Worm (Caenorhabditis elegans) whole organism, midembryonic: Measurements from ENCODE around the gene unc-30.

ENCODE experiments used
- T22C8.4 ChIP-seq: fragments of 200-800 bp; sonication (Bioruptor generic); IDR thresholded peaks from 2 replicates; pipeline ENCODE4 v1.3.6; 2022; ENCODE audit warnings: missing genetic modification characterization, missing compliant biosample characterization
- cog-1 ChIP-seq: sonication (generic microtip); optimal IDR thresholded peaks from 2 replicates; lab custom pipeline; 2016; ENCODE audit warnings: missing genetic modification characterization, missing compliant biosample characterization
- flt-1 ChIP-seq: fragments of 200-800 bp; sonication (Bioruptor generic); IDR thresholded peaks from 2 replicates; pipeline ENCODE4 v1.3.6; 2022; ENCODE audit warnings: missing genetic modification characterization, missing compliant biosample characterization
- klf-2 ChIP-seq: fragments of 200-800 bp; sonication (Bioruptor generic); conservative IDR thresholded peaks from 2 replicates; pipeline ENCODE4 v1.3.6; 2022; ENCODE audit warnings: missing genetic modification reagents, missing genetic modification characterization, missing compliant biosample characterization
- med-1 ChIP-seq: sonication (generic microtip); optimal IDR thresholded peaks from 2 replicates; lab custom pipeline; 2017; ENCODE audit warnings: missing genetic modification characterization, mild to moderate bottlenecking, missing compliant biosample characterization, antibody characterized with exemption, missing genetic modification reagents; ENCODE audit not compliant: insufficient read depth
- ref-1 ChIP-seq: fragments of 200-800 bp; sonication (Bioruptor generic); conservative IDR thresholded peaks from 2 replicates; pipeline ENCODE4 v1.3.6; 2022; ENCODE audit warnings: missing genetic modification reagents, missing genetic modification characterization, missing compliant biosample characterization
- tab-1 ChIP-seq: fragments of 200-800 bp; sonication (Bioruptor generic); IDR thresholded peaks from 2 replicates; pipeline ENCODE4 v1.3.6; 2022; ENCODE audit warnings: missing genetic modification characterization, missing compliant biosample characterization
- ztf-23 ChIP-seq: fragments of 200-800 bp; sonication (Bioruptor generic); IDR thresholded peaks from 2 replicates; pipeline ENCODE4 v1.3.6; 2022; ENCODE audit warnings: missing genetic modification reagents, missing genetic modification characterization, missing compliant biosample characterization
- ztf-29 ChIP-seq: fragments of 200-800 bp; sonication (Bioruptor generic); IDR thresholded peaks from 2 replicates; pipeline ENCODE4 v1.3.6; 2022; ENCODE audit warnings: missing genetic modification reagents, missing genetic modification characterization, missing compliant biosample characterization

unc-30 gene

DNA sequence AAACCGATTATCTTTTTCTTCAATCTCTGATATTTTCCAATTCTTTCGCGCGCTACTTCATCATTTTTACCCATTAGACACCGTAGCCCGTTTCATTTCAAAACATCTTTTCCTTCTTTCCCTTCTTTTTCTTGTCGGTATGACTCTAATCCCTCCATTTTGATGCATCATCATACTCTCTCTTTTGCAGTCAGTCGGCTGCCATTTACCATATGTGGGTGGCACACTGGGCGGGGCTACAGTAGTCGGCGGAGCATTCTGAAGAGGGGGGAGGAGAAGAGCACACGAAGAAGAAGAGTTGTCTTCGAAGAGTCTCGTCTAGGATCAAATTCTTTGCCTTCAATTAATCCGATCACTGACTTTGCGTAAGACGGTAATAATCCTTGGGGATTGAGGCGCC, at the start of gene unc-30:
Gene unc-30 (plus strand): TSS at position 184 of the 400 bp plus-strand sequence.
- TF ChIP-seq flt-1 (no peak), klf-2 (GFP tag; lab: Robert Waterston, UW) (no peak), ztf-29 (GFP tag; lab: Robert Waterston, UW) (no peak), T22C8.4 (GFP tag; lab: Robert Waterston, UW) (no peak), ztf-23 (GFP tag; lab: Robert Waterston, UW) (no peak), tab-1 (GFP tag; lab: Robert Waterston, UW) (no peak), ref-1 (GFP tag; lab: Robert Waterston, UW) (no peak), cog-1 (no peak)

DNA sequence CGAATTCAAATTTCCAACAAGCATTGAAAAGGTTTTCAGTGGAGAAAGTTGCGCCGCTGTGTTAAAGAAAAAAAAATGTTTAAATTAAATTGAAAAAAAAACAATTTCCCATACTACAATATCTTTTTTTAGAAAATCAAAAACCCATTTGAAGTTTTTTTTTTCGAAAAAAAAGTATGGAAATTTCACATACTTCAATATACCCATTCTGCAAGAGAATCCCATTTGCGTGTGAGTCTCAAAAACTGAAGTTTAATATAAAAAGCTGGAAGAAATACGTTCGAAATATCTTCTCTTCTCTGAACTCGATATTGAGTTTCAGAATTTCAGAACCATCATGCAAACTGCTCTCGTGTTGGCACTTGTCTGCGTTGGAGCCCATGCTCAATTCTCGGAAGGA, 48.6 kb upstream of the unc-30 start, which contains the start of gene scl-7:
Gene scl-7 (plus strand): TSS at position 301 of the 400 bp plus-strand sequence.
- no peak for TF ChIP-seq cog-1
- no peak for TF ChIP-seq med-1 (GFP tag; lab: Kevin White, UChicago)
- no peak for TF ChIP-seq ztf-23 (GFP tag; lab: Robert Waterston, UW)
- TF ChIP-seq T22C8.4 (GFP tag; lab: Robert Waterston, UW), result no peak
- TF ChIP-seq tab-1 (GFP tag; lab: Robert Waterston, UW), result no peak
- no peak for TF ChIP-seq klf-2 (GFP tag; lab: Robert Waterston, UW)
- no peak for TF ChIP-seq flt-1
- no peak for TF ChIP-seq ref-1 (GFP tag; lab: Robert Waterston, UW)
- no peak for TF ChIP-seq ztf-29 (GFP tag; lab: Robert Waterston, UW)

DNA sequence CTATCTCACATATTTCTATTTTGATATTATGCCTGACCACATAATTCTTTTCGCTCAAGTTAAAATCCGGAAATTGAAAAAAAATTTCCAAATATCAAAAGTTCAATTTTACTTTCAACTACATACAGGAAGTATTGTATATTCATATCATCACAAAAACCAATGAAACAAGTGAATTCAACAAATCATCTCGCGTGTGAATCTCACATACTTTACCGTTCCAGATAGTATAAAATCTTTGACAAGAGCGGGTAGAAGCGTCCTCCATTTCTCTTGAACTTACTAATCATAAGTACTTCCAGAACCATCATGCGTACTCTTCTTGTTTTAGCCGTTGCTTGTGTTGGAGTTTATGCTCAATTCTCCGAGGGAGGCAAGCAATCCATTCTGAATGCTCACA, 47.3 kb upstream of the unc-30 start, which contains the start of gene scl-8:
Gene scl-8 (plus strand): TSS at position 301 of the 400 bp plus-strand sequence.
- no peak for TF ChIP-seq cog-1

ce11 chrIV:13075625-13076252, 43.0 kb upstream of the unc-30 start:
- TF ChIP-seq cog-1, result no peak
- TF ChIP-seq tab-1 (GFP tag; lab: Robert Waterston, UW), result no peak
- no peak for TF ChIP-seq klf-2 (GFP tag; lab: Robert Waterston, UW)
- TF ChIP-seq ztf-29 (GFP tag; lab: Robert Waterston, UW), result no peak
- TF ChIP-seq ztf-23 (GFP tag; lab: Robert Waterston, UW), result no peak
- no peak for TF ChIP-seq T22C8.4 (GFP tag; lab: Robert Waterston, UW)
- TF ChIP-seq flt-1, result no peak
- TF ChIP-seq med-1 (GFP tag; lab: Kevin White, UChicago), result no peak
- TF ChIP-seq ref-1 (GFP tag; lab: Robert Waterston, UW), result no peak

DNA sequence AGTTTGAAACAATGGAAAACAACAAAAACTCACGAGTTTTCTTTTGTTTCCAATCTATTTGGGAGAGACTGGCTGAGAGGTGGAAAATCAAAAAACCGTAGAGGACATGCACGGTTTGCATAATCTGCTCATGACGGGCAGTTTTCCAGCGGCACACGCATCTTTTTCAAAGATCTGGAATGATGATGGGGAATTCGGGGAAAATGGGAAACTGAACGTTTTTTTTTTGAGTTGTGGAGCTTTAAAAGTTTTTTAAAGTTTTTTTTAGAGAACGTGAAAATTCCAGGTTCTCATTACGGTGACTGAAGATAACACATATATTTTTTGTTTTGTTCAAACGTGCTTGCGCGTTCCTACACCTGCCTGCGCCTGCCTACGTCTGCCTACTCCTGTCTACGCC, 42.2 kb upstream of the unc-30 start, which contains the start of gene C39E9.7:
Gene C39E9.7 (minus strand): TSS at position 101 of the 400 bp plus-strand sequence.
- no peak for TF ChIP-seq tab-1 (GFP tag; lab: Robert Waterston, UW)

DNA sequence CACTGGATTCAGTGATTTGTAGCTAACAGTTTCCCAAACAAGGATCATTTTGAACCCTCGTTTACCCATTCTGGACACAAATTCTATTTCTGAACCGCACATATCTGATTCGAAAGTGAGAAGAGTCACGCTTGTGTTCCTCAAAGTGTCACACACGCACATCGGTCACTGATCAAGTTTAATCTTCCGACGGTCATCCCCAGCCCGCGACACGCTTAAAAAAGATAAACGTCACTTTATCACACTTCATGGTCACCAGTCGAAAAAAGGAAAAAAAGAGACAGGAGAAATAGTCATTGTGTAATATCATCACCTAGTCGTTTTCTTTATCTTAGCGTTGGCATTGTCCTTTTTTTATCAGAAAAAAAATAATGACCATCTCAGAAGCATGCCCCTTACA, 41.1 kb upstream of the unc-30 start:
- TF ChIP-seq tab-1 (GFP tag; lab: Robert Waterston, UW) (no peak), T22C8.4 (GFP tag; lab: Robert Waterston, UW) (no peak), ztf-29 (GFP tag; lab: Robert Waterston, UW) (no peak), ref-1 (GFP tag; lab: Robert Waterston, UW) (no peak), flt-1 (no peak), klf-2 (GFP tag; lab: Robert Waterston, UW) (no peak), cog-1 (no peak), med-1 (GFP tag; lab: Kevin White, UChicago) (no peak), ztf-23 (GFP tag; lab: Robert Waterston, UW) (no peak)

DNA sequence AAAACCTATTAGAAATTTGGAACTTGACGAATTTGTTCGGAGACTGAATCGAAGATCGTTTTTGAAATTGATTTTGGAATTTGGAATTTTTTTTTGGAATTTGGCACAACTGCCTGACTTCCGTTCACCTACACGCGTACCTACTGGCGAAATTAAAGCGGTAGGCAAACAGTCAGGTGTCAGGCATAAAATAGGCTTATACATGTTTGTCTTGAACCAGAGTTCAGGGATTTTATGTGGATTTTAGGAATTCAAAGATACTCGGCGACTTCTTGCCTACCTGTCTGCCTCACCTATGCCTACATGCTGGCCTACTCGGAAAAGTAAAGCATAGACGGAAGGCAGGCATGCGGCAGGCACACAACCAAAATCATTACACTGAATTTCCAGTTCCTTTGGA, 40.4 kb upstream of the unc-30 start:
- no peak for TF ChIP-seq tab-1 (GFP tag; lab: Robert Waterston, UW)
- no peak for TF ChIP-seq cog-1
- TF ChIP-seq klf-2 (GFP tag; lab: Robert Waterston, UW), result no peak
- TF ChIP-seq ref-1 (GFP tag; lab: Robert Waterston, UW), result no peak
- TF ChIP-seq ztf-29 (GFP tag; lab: Robert Waterston, UW), result no peak
- TF ChIP-seq med-1 (GFP tag; lab: Kevin White, UChicago), result no peak
- no peak for TF ChIP-seq flt-1
- no peak for TF ChIP-seq ztf-23 (GFP tag; lab: Robert Waterston, UW)
- no peak for TF ChIP-seq T22C8.4 (GFP tag; lab: Robert Waterston, UW)

DNA sequence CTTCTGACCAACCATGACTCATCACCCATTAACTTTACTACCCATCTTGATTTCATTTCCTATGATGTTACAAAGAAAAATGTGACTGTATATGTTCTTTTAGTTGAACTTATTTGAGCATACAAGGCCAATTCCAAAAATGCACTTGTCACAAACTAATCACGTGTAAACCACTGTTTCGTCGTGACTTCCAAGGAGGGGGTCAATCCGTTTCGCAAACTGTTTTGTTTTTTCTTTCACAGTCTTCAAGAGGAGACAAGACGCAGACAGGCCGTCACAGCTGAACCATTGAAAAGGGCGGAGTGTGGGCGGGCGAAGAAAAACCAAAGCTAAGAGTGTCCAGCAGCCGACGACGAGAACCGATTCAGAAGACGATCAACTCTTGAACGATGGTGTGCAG, 39.7 kb upstream of the unc-30 start, which contains the start of gene C39E9.8:
Gene C39E9.8 (plus strand): TSS at position 328 of the 400 bp plus-strand sequence.
- TF ChIP-seq tab-1 (GFP tag; lab: Robert Waterston, UW), result no peak
- TF ChIP-seq T22C8.4 (GFP tag; lab: Robert Waterston, UW), result no peak
- TF ChIP-seq ztf-29 (GFP tag; lab: Robert Waterston, UW), result no peak
- TF ChIP-seq ztf-23 (GFP tag; lab: Robert Waterston, UW), result no peak
- no peak for TF ChIP-seq flt-1
- TF ChIP-seq cog-1, result no peak
- no peak for TF ChIP-seq ref-1 (GFP tag; lab: Robert Waterston, UW)
- no peak for TF ChIP-seq klf-2 (GFP tag; lab: Robert Waterston, UW)

- TF ChIP-seq cog-1 (no peak), flt-1 (no peak), klf-2 (GFP tag; lab: Robert Waterston, UW) (no peak), ref-1 (GFP tag; lab: Robert Waterston, UW) (no peak), med-1 (GFP tag; lab: Kevin White, UChicago) (no peak), tab-1 (GFP tag; lab: Robert Waterston, UW) (no peak), T22C8.4 (GFP tag; lab: Robert Waterston, UW) (no peak), ztf-23 (GFP tag; lab: Robert Waterston, UW) (no peak), ztf-29 (GFP tag; lab: Robert Waterston, UW) (no peak)
Measured at ce11 chrIV:13080185-13080584, 38.6 kb upstream of the unc-30 start.

DNA sequence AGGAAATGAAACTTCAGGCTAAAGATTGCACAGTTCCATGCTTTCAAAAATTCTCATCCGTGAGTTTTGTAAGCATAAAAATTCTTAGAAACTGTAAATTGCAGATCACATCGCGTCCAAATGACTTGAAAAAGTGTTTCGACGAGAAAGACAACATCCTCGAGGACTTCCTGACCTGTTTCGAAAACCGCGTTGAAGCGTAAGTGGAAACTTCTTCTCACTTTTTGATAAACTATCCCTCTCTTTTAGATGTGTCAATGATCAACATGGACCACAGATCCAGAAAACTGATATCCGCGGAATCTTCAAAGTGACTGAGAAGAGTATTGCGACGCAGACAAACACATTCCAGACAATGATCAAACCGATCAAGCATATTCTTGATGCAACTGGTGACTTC, 37.9 kb upstream of the unc-30 start:
- TF ChIP-seq ztf-23 (GFP tag; lab: Robert Waterston, UW) (no peak), cog-1 (no peak), T22C8.4 (GFP tag; lab: Robert Waterston, UW) (no peak), klf-2 (GFP tag; lab: Robert Waterston, UW) (no peak), flt-1 (no peak), med-1 (GFP tag; lab: Kevin White, UChicago) (no peak), ref-1 (GFP tag; lab: Robert Waterston, UW) (no peak), tab-1 (GFP tag; lab: Robert Waterston, UW) (no peak), ztf-29 (GFP tag; lab: Robert Waterston, UW) (no peak)
